Worm (Caenorhabditis elegans) whole organism, early embryonic: ENCODE data around the gene alh-7.
A peak's percentile ranks its signal among the peaks of the same experiment; 100 is the strongest.

Source experiments
- B0310.2 ChIP-seq: sonication (generic microtip); optimal IDR thresholded peaks from 2 replicates; lab custom pipeline; 2016; ENCODE audit warnings: mild to moderate bottlenecking, missing genetic modification characterization, missing compliant biosample characterization
- F13C5.2 ChIP-seq: sonication (generic microtip); optimal IDR thresholded peaks from 2 replicates; lab custom pipeline; 2017; ENCODE audit warnings: mild to moderate bottlenecking, missing genetic modification characterization, inconsistent platforms, missing compliant biosample characterization
- aly-1 ChIP-seq: sonication (generic microtip); optimal IDR thresholded peaks from 2 replicates; lab custom pipeline; 2016; ENCODE audit warnings: missing genetic modification characterization, missing compliant biosample characterization
- ama-1 ChIP-seq: fragments of 150-350 bp; optimal IDR thresholded peaks from 2 replicates; lab custom pipeline; 2014
- ceh-13 ChIP-seq: fragments of 200-800 bp; sonication (Bioruptor generic); optimal IDR thresholded peaks from 2 replicates; lab custom pipeline; 2018; ENCODE audit warnings: mild to moderate bottlenecking, missing genetic modification characterization, missing compliant biosample characterization
- ceh-36 ChIP-seq: sonication (generic microtip); optimal IDR thresholded peaks from 2 replicates; lab custom pipeline; 2016; ENCODE audit warnings: missing genetic modification characterization, inconsistent platforms, missing compliant biosample characterization
- ets-7 ChIP-seq: sonication (generic microtip); optimal IDR thresholded peaks from 2 replicates; lab custom pipeline; 2016; ENCODE audit warnings: missing genotype, missing genetic modification characterization, missing compliant biosample characterization
- flt-1 ChIP-seq: fragments of 200-800 bp; sonication (Bioruptor generic); IDR thresholded peaks from 2 replicates; pipeline ENCODE4 v1.3.6; 2022; ENCODE audit warnings: missing genetic modification characterization, missing compliant biosample characterization
- hmbx-1 ChIP-seq: sonication (generic microtip); optimal IDR thresholded peaks from 2 replicates; lab custom pipeline; 2016; ENCODE audit warnings: mild to moderate bottlenecking, missing genetic modification characterization, missing compliant biosample characterization
- hmg-4 ChIP-seq: fragments of 200-800 bp; sonication (Bioruptor generic); optimal IDR thresholded peaks from 2 replicates; lab custom pipeline; 2018; ENCODE audit warnings: mild to moderate bottlenecking, missing genetic modification characterization, missing compliant biosample characterization
- hnd-1 ChIP-seq: sonication (generic microtip); optimal IDR thresholded peaks from 2 replicates; lab custom pipeline; 2016; ENCODE audit warnings: missing genetic modification characterization, missing compliant biosample characterization
- pes-1 ChIP-seq: fragments of 200-800 bp; sonication (Bioruptor generic); IDR thresholded peaks from 2 replicates; pipeline ENCODE4 v1.3.6; 2022; ENCODE audit warnings: missing genetic modification reagents, missing genetic modification characterization, missing compliant biosample characterization
- scrt-1 ChIP-seq: fragments of 200-800 bp; sonication (Bioruptor generic); IDR thresholded peaks from 2 replicates; pipeline ENCODE4 v1.3.6; 2022; ENCODE audit warnings: missing genetic modification characterization, missing compliant biosample characterization
- sea-1 ChIP-seq: fragments of 200-800 bp; sonication (Bioruptor generic); conservative IDR thresholded peaks from 2 replicates; pipeline ENCODE4 v1.3.6; 2022; ENCODE audit warnings: missing genetic modification characterization, missing compliant biosample characterization
- tbx-11 ChIP-seq: fragments of 200-800 bp; sonication (Bioruptor generic); IDR thresholded peaks from 2 replicates; pipeline ENCODE4 v1.3.6; 2022; ENCODE audit warnings: missing genetic modification characterization, missing compliant biosample characterization
- tbx-37 ChIP-seq: fragments of 200-800 bp; sonication (Bioruptor generic); conservative IDR thresholded peaks from 2 replicates; pipeline ENCODE4 v1.3.6; 2022; ENCODE audit warnings: missing genetic modification reagents, missing genetic modification characterization, missing compliant biosample characterization
- tra-4 ChIP-seq: sonication (generic microtip); optimal IDR thresholded peaks from 2 replicates; lab custom pipeline; 2017; ENCODE audit warnings: missing genetic modification characterization, missing compliant biosample characterization

alh-7 gene

DNA sequence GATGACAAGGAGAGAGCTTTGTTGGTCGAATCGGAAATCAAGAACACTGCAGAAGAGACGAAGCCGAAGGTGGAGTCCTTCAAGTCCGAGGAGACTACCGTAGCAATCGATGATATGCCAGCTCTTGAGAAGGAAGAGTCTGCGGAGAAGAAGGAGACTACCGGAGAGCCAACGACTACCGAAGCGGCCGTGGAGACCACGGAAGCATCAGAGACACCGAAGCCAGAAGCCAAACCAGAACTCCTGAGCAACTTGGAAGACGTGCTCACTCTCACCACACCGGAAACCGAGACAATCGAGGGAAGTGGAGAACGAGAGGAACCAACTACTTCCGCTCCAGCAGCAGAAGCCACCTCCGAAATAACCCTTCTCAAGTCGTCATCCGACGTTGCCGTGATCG is 7.5 kb downstream of the alh-7 start:
- TF ChIP-seq ceh-13 (GFP tag; lab: Kevin White, UChicago): no peak
- TF ChIP-seq pes-1 (GFP tag; lab: Robert Waterston, UW): no peak
- no peak for TF ChIP-seq tbx-11 (GFP tag; lab: Robert Waterston, UW)

DNA sequence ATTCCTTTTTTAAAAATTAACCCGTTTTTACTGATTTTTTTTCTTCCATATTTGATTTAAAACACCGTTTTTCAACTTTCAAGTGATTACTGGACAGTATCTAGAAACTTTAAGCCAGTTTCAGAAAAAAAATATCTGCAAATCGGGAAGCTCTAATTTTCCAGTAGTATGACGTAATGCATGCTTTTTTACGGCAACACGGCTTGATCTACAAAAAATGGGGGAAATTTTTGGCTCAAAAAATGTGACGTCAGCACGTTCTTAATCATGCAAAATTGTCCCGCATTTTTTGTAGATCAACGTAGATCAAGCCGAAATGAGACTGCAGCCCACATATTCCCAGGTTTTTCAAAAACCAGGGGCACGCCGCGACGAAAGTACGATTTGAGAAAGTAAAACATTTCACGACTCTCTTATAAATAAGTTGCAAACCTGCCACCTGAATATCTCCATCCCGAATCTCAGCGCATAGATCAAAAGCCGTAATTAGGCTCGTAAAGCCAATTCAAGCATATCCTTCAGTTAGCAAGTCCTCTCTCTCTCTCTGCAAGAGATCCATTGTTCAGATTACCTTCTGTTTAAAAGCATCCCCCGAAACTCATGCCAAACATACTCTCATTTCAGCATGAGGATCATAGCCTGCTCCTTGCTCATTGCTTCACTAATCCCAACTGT is 9.7 kb downstream of the alh-7 start, which contains the start of gene E01G4.6:
Gene E01G4.6, plus strand, starts transcription at position 625 of the 675 bp plus-strand sequence.
- TF ChIP-seq sea-1: no peak
- no peak for TF ChIP-seq aly-1 (tag; lab: Kevin White, UChicago)

- TF ChIP-seq hmg-4 (no peak), tbx-11 (GFP tag; lab: Robert Waterston, UW) (no peak), scrt-1 (no peak), hnd-1 (no peak)
Observed at ce11 chrII:13479424-13479823, 12.2 kb downstream of the alh-7 start.

ce11 chrII:13477230-13477629 is 14.4 kb downstream of the alh-7 start:
- TF ChIP-seq hmg-4: no peak
- no peak for TF ChIP-seq ceh-13 (GFP tag; lab: Kevin White, UChicago)
- TF ChIP-seq F13C5.2 (tag; lab: Kevin White, UChicago): peak; percentile 3
- TF ChIP-seq tra-4 (tag; lab: Kevin White, UChicago): no peak
- no peak for TF ChIP-seq ceh-36 (tag; lab: Kevin White, UChicago)

- TF ChIP-seq ceh-13 (GFP tag; lab: Kevin White, UChicago) (no peak), F13C5.2 (tag; lab: Kevin White, UChicago) (no peak), ets-7 (tag; lab: Kevin White, UChicago) (no peak), tbx-37 (GFP tag; lab: Robert Waterston, UW) (no peak), sea-1 (no peak), flt-1 (GFP tag; lab: Robert Waterston, UW) (no peak), B0310.2 (tag; lab: Kevin White, UChicago) (no peak), tra-4 (tag; lab: Kevin White, UChicago) (no peak), pes-1 (GFP tag; lab: Robert Waterston, UW) (no peak), hmbx-1 (no peak), ceh-36 (tag; lab: Kevin White, UChicago) (no peak), hnd-1 (no peak), ama-1 (no peak), scrt-1 (no peak)
Observed at ce11 chrII:13472101-13472500, 19.5 kb downstream of the alh-7 start, which contains the start of gene E01G4.5. E01G4.5 (plus strand) TSS chrII:13472401.

- TF ChIP-seq ama-1: no peak
- TF ChIP-seq tbx-11 (GFP tag; lab: Robert Waterston, UW): no peak
- TF ChIP-seq ceh-36 (tag; lab: Kevin White, UChicago): no peak
- TF ChIP-seq hmbx-1: no peak
- no peak for TF ChIP-seq scrt-1
- no peak for TF ChIP-seq tra-4 (tag; lab: Kevin White, UChicago)
- no peak for TF ChIP-seq ceh-13 (GFP tag; lab: Kevin White, UChicago)
- TF ChIP-seq tbx-37 (GFP tag; lab: Robert Waterston, UW): no peak
Observed at ce11 chrII:13470655-13471054, 20.9 kb downstream of the alh-7 start.

DNA sequence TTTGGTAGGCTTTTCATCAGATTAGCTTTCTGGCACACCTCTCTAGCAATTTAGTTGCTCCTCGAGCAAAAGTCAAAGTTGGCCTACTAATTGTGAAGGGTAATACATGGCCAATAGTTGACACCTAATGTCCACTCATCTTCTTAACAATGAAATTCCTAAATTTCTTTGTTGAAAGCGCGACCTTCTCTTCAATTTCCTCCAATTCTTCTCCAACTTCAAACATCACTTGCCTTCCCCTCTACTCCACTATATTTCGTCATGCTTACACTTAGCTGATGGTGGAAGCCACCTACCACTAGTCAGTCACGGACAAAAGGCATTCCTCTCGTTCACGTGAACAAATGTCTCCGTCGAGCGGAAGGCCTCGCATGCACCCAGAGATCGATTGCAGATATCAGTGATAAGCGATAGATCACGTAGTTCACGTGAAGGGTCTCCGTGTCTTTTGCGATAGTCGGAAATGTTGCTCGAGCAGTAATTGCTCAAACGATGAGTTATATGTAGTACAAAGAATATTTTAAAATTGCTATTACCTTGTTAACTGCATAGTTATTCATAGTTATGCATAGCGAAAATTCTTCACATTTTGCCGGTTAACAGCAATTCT is 22.4 kb downstream of the alh-7 start, which contains the start of gene E01G4.3:
Gene E01G4.3, minus strand, starts transcription at position 560 of the 610 bp plus-strand sequence.
- TF ChIP-seq hmbx-1: no peak
- TF ChIP-seq hnd-1: no peak
- no peak for TF ChIP-seq ets-7 (tag; lab: Kevin White, UChicago)
- TF ChIP-seq ceh-13 (GFP tag; lab: Kevin White, UChicago): no peak
- no peak for TF ChIP-seq aly-1 (tag; lab: Kevin White, UChicago)
- TF ChIP-seq tbx-11 (GFP tag; lab: Robert Waterston, UW): no peak
- no peak for TF ChIP-seq pes-1 (GFP tag; lab: Robert Waterston, UW)

ce11 chrII:13467838-13468389 is 23.7 kb downstream of the alh-7 start:
- TF ChIP-seq aly-1 (tag; lab: Kevin White, UChicago): no peak
- TF ChIP-seq ets-7 (tag; lab: Kevin White, UChicago): no peak
- TF ChIP-seq scrt-1: no peak
- TF ChIP-seq tbx-11 (GFP tag; lab: Robert Waterston, UW): no peak
- no peak for TF ChIP-seq hmg-4

DNA sequence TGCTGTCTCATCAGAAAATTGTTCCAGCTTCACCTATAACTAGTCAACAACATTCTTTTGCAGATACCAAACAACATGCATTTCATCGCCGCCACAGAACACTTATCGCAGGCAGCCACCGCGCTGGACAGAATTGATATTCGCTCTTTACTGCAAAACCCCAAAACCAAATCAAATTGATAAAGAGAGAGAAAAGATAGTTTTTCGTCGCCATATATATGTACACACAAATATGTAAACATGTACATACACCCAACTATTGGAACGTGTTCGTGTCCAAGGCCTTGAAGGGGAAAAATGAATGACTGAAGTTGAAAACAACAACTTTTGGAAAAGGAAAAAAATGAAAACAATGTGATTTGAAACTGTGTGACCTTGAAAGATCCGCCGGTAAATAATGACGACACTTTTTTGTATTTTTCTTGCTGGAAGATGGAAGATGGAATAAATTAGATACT is 26.2 kb downstream of the alh-7 start:
- no peak for TF ChIP-seq flt-1 (GFP tag; lab: Robert Waterston, UW)
- no peak for TF ChIP-seq hmg-4
- TF ChIP-seq ama-1: no peak
- TF ChIP-seq ets-7 (tag; lab: Kevin White, UChicago): no peak
- TF ChIP-seq aly-1 (tag; lab: Kevin White, UChicago): no peak
- TF ChIP-seq hmbx-1: no peak
- TF ChIP-seq tra-4 (tag; lab: Kevin White, UChicago): no peak
- TF ChIP-seq ceh-13 (GFP tag; lab: Kevin White, UChicago): no peak
